Fruit fly (Drosophila melanogaster) whole organism, embryonic: ENCODE measurements around the gene RluA-1.
A peak's percentile ranks its signal among the peaks of the same experiment; 100 is the strongest.

Experiments used
- CG10979 ChIP-seq: fragments of 200-800 bp; sonication (Bioruptor generic); optimal IDR thresholded peaks from 2 replicates; lab custom pipeline; 2018; ENCODE audit warnings: missing biosample characterization, mild to moderate bottlenecking, missing genetic modification characterization, moderate library complexity
- CG11093 ChIP-seq: fragments of 200-800 bp; sonication (Bioruptor generic); IDR thresholded peaks from 3 replicates; pipeline ENCODE4 v1.3.6; 2022; ENCODE audit warnings: missing biosample characterization, missing genetic modification characterization
- CG11695 ChIP-seq: fragments of 200-800 bp; sonication (Bioruptor generic); IDR thresholded peaks from 3 replicates; pipeline ENCODE4 v1.3.6; 2022; ENCODE audit warnings: missing biosample characterization, missing genetic modification characterization
- CG12236 ChIP-seq: fragments of 200-800 bp; sonication (Bioruptor generic); optimal IDR thresholded peaks from 2 replicates; lab custom pipeline; 2016; ENCODE audit warnings: missing biosample characterization, missing genetic modification characterization
- CG12299 ChIP-seq: fragments of 200-800 bp; sonication (Bioruptor generic); optimal IDR thresholded peaks from 2 replicates; lab custom pipeline; 2018; ENCODE audit warnings: missing biosample characterization, mild to moderate bottlenecking, missing genetic modification characterization
- CG12942 ChIP-seq: fragments of 200-800 bp; sonication (Bioruptor generic); optimal IDR thresholded peaks from 3 replicates; lab custom pipeline; 2016; ENCODE audit warnings: missing biosample characterization, missing genetic modification characterization
- CG13287 ChIP-seq: fragments of 200-800 bp; sonication (Bioruptor generic); IDR thresholded peaks from 2 replicates; pipeline ENCODE4 v1.3.6; 2022; ENCODE audit warnings: missing biosample characterization, missing genetic modification characterization; ENCODE audit not compliant: partially characterized antibody
- CG14667 ChIP-seq: fragments of 200-800 bp; sonication (Bioruptor generic); IDR thresholded peaks from 2 replicates; pipeline ENCODE4 v1.3.6; 2022; ENCODE audit warnings: missing biosample characterization, missing genetic modification characterization
- CG15269 ChIP-seq: fragments of 200-800 bp; sonication (Bioruptor generic); optimal IDR thresholded peaks from 2 replicates; lab custom pipeline; 2018; ENCODE audit warnings: missing biosample characterization, mild to moderate bottlenecking, missing genetic modification characterization, moderate library complexity
- CG16863 ChIP-seq: fragments of 200-800 bp; sonication (Bioruptor generic); optimal IDR thresholded peaks from 3 replicates; lab custom pipeline; 2016; ENCODE audit warnings: missing biosample characterization, missing genetic modification characterization
- CG1832 ChIP-seq: fragments of 200-800 bp; sonication (Bioruptor generic); optimal IDR thresholded peaks from 2 replicates; lab custom pipeline; 2017; ENCODE audit warnings: missing biosample characterization, mild to moderate bottlenecking, missing genetic modification characterization, inconsistent platforms
- CG30020 ChIP-seq: fragments of 200-800 bp; optimal IDR thresholded peaks from 2 replicates; lab custom pipeline; 2019; ENCODE audit warnings: missing biosample characterization, mild to moderate bottlenecking, missing genetic modification characterization, moderate library complexity
- CG31224 ChIP-seq: fragments of 200-800 bp; sonication (Bioruptor generic); IDR thresholded peaks from 2 replicates; pipeline ENCODE4 v1.3.6; 2022; ENCODE audit warnings: missing biosample characterization, missing genetic modification characterization
- CG34376 ChIP-seq: fragments of 200-800 bp; sonication (Bioruptor generic); optimal IDR thresholded peaks from 2 replicates; lab custom pipeline; 2018; ENCODE audit warnings: missing biosample characterization, mild to moderate bottlenecking, missing genetic modification characterization
- CG43689 ChIP-seq: fragments of 200-800 bp; sonication (Bioruptor generic); IDR thresholded peaks from 2 replicates; pipeline ENCODE4 v1.3.6; 2022; ENCODE audit warnings: missing biosample characterization, missing genetic modification characterization
- CG4404 ChIP-seq: fragments of 200-800 bp; sonication (Bioruptor generic); IDR thresholded peaks from 2 replicates; pipeline ENCODE4 v1.3.6; 2022; ENCODE audit warnings: missing biosample characterization, missing genetic modification characterization
- CG5245 ChIP-seq: fragments of 200-800 bp; sonication (Bioruptor generic); optimal IDR thresholded peaks from 3 replicates; lab custom pipeline; 2016; ENCODE audit warnings: missing biosample characterization, missing genetic modification characterization
- CG7556 ChIP-seq: fragments of 200-800 bp; sonication (Bioruptor generic); optimal IDR thresholded peaks from 2 replicates; lab custom pipeline; 2017; ENCODE audit warnings: missing biosample characterization, mild to moderate bottlenecking, missing genetic modification characterization
- CG7745 ChIP-seq: fragments of 200-800 bp; sonication (Bioruptor generic); optimal IDR thresholded peaks from 2 replicates; lab custom pipeline; 2018; ENCODE audit warnings: missing biosample characterization, mild to moderate bottlenecking, missing genetic modification characterization, moderate library complexity
- CG9437 ChIP-seq: fragments of 200-800 bp; sonication (Bioruptor generic); optimal IDR thresholded peaks from 2 replicates; lab custom pipeline; 2018; ENCODE audit warnings: missing biosample characterization, mild to moderate bottlenecking, missing genetic modification characterization
- CTCF ChIP-seq: fragments of 200-800 bp; sonication (Bioruptor generic); optimal IDR thresholded peaks from 2 replicates; lab custom pipeline; 2017; ENCODE audit warnings: missing biosample characterization, mild to moderate bottlenecking, missing genetic modification characterization, moderate library complexity
- D19A ChIP-seq: fragments of 200-800 bp; optimal IDR thresholded peaks from 3 replicates; lab custom pipeline; 2019; ENCODE audit warnings: missing biosample characterization, mild to moderate bottlenecking, missing genetic modification characterization, moderate library complexity
- Deaf1 ChIP-seq: fragments of 200-800 bp; optimal IDR thresholded peaks from 3 replicates; lab custom pipeline; 2019; ENCODE audit warnings: missing biosample characterization, mild to moderate bottlenecking, missing genetic modification characterization, moderate library complexity
- Drgx ChIP-seq: fragments of 200-800 bp; sonication (Bioruptor generic); IDR thresholded peaks from 2 replicates; pipeline ENCODE4 v1.3.6; 2022; ENCODE audit warnings: missing biosample characterization, missing genetic modification characterization
- Elba2 ChIP-seq: fragments of 200-800 bp; sonication (Bioruptor generic); optimal IDR thresholded peaks from 3 replicates; lab custom pipeline; 2016; ENCODE audit warnings: missing biosample characterization, missing genetic modification characterization
- GATAe ChIP-seq: fragments of 200-800 bp; sonication (Bioruptor generic); conservative IDR thresholded peaks from 2 replicates; pipeline ENCODE4 v1.3.6; 2022; ENCODE audit warnings: missing biosample characterization, missing genetic modification characterization
- Hr51 ChIP-seq, 2 experiments: fragments of 200-800 bp; sonication (Bioruptor generic); optimal IDR thresholded peaks; 2 replicates in 1 of 2; 3 replicates in 1 of 2; lab custom pipeline; 2016 to 2018; ENCODE audit warnings: missing biosample characterization in 2 of 2, missing genetic modification characterization in 2 of 2, mild to moderate bottlenecking in 1 of 2, moderate library complexity in 1 of 2
- Lpt ChIP-seq: fragments of >200 bp; optimal IDR thresholded peaks from 2 replicates; lab custom pipeline; 2018; ENCODE audit warnings: missing biosample characterization, missing genetic modification characterization
- Med ChIP-seq: fragments of 200-800 bp; sonication (Bioruptor generic); peaks from one replicate; lab custom pipeline; 2016; ENCODE audit warnings: missing biosample characterization, missing genetic modification characterization, mild to moderate bottlenecking, inconsistent platforms, moderate library complexity
- Nf-YB ChIP-seq: fragments of 200-800 bp; sonication (Bioruptor generic); optimal IDR thresholded peaks from 3 replicates; lab custom pipeline; 2019; ENCODE audit warnings: missing biosample characterization, mild to moderate bottlenecking, missing genetic modification characterization, moderate library complexity
- Poxn ChIP-seq: fragments of 200-800 bp; sonication (Bioruptor generic); IDR thresholded peaks from 2 replicates; pipeline ENCODE4 v1.3.6; 2022; ENCODE audit warnings: missing biosample characterization, missing genetic modification characterization
- Taf1 ChIP-seq: fragments of 200-800 bp; sonication (Bioruptor generic); IDR thresholded peaks from 2 replicates; pipeline ENCODE4 v1.3.6; 2022; ENCODE audit warnings: missing biosample characterization, missing genetic modification characterization
- YL-1 ChIP-seq: fragments of 200-800 bp; sonication (Bioruptor generic); optimal IDR thresholded peaks from 3 replicates; lab custom pipeline; 2017; ENCODE audit warnings: missing biosample characterization, mild to moderate bottlenecking, missing genetic modification characterization
- bbx ChIP-seq: fragments of 200-800 bp; sonication (Bioruptor generic); IDR thresholded peaks from 2 replicates; pipeline ENCODE4 v1.3.6; 2022; ENCODE audit warnings: missing biosample characterization, missing genetic modification characterization; ENCODE audit not compliant: partially characterized antibody
- chn ChIP-seq: fragments of 200-800 bp; sonication (Bioruptor generic); optimal IDR thresholded peaks from 2 replicates; lab custom pipeline; 2016; ENCODE audit warnings: missing biosample characterization, missing genetic modification characterization
- dmrt99B ChIP-seq: fragments of 200-800 bp; sonication (Bioruptor generic); optimal IDR thresholded peaks from 2 replicates; lab custom pipeline; 2018; ENCODE audit warnings: missing biosample characterization, mild to moderate bottlenecking, missing genetic modification characterization, moderate library complexity
- gcm2 ChIP-seq: fragments of 200-800 bp; sonication (Bioruptor generic); optimal IDR thresholded peaks from 2 replicates; lab custom pipeline; 2016; ENCODE audit warnings: missing biosample characterization, missing genetic modification characterization
- gsb-n ChIP-seq: fragments of 200-800 bp; sonication (Bioruptor generic); optimal IDR thresholded peaks from 3 replicates; lab custom pipeline; 2018; ENCODE audit warnings: missing biosample characterization, mild to moderate bottlenecking, missing genetic modification characterization
- jigr1 ChIP-seq: fragments of 200-800 bp; sonication (Bioruptor generic); IDR thresholded peaks from 3 replicates; pipeline ENCODE4 v1.3.6; 2022; ENCODE audit warnings: missing biosample characterization, missing genetic modification characterization
- lbe ChIP-seq: fragments of 200-800 bp; sonication (Bioruptor generic); optimal IDR thresholded peaks from 2 replicates; lab custom pipeline; 2016; ENCODE audit warnings: missing biosample characterization, mild to moderate bottlenecking, missing genetic modification characterization
- lilli ChIP-seq: fragments of 200-800 bp; sonication (Bioruptor generic); optimal IDR thresholded peaks from 3 replicates; lab custom pipeline; 2016; ENCODE audit warnings: missing biosample characterization, missing genetic modification characterization
- nau ChIP-seq: fragments of 200-800 bp; sonication (Bioruptor generic); optimal IDR thresholded peaks from 3 replicates; lab custom pipeline; 2017; ENCODE audit warnings: missing biosample characterization, mild to moderate bottlenecking, missing genetic modification characterization, missing genetic modification reagents
- nom ChIP-seq: fragments of 200-800 bp; sonication (Bioruptor generic); optimal IDR thresholded peaks from 2 replicates; lab custom pipeline; 2017; ENCODE audit warnings: missing biosample characterization, missing genetic modification characterization, mild to moderate bottlenecking, moderate library complexity, missing genetic modification reagents
- pfk ChIP-seq: fragments of 200-800 bp; sonication (Bioruptor generic); optimal IDR thresholded peaks from 2 replicates; lab custom pipeline; 2018; ENCODE audit warnings: missing biosample characterization, mild to moderate bottlenecking, missing genetic modification characterization, moderate library complexity
- ro ChIP-seq: fragments of 200-800 bp; sonication (Bioruptor generic); IDR thresholded peaks from 2 replicates; pipeline ENCODE4 v1.3.6; 2022; ENCODE audit warnings: missing biosample characterization, missing genetic modification characterization
- scrt ChIP-seq: fragments of 200-800 bp; sonication (Bioruptor generic); optimal IDR thresholded peaks from 2 replicates; lab custom pipeline; 2018; ENCODE audit warnings: missing biosample characterization, mild to moderate bottlenecking, missing genetic modification characterization, moderate library complexity
- seq ChIP-seq: fragments of 200-800 bp; sonication (Bioruptor generic); IDR thresholded peaks from 2 replicates; pipeline ENCODE4 v1.3.6; 2022; ENCODE audit warnings: missing biosample characterization, missing genetic modification characterization
- sima ChIP-seq: fragments of 200-800 bp; sonication (Bioruptor generic); optimal IDR thresholded peaks from 2 replicates; lab custom pipeline; 2016; ENCODE audit warnings: missing biosample characterization, missing genetic modification characterization
- tio ChIP-seq: fragments of 200-800 bp; sonication (Bioruptor generic); optimal IDR thresholded peaks from 2 replicates; lab custom pipeline; 2017; ENCODE audit warnings: missing biosample characterization, missing genetic modification characterization, inconsistent platforms
- zen2 ChIP-seq: fragments of 200-800 bp; sonication (Bioruptor generic); IDR thresholded peaks from 3 replicates; pipeline ENCODE4 v1.3.6; 2022; ENCODE audit warnings: missing biosample characterization, missing genetic modification characterization; ENCODE audit not compliant: partially characterized antibody

The RluA-1 gene

DNA sequence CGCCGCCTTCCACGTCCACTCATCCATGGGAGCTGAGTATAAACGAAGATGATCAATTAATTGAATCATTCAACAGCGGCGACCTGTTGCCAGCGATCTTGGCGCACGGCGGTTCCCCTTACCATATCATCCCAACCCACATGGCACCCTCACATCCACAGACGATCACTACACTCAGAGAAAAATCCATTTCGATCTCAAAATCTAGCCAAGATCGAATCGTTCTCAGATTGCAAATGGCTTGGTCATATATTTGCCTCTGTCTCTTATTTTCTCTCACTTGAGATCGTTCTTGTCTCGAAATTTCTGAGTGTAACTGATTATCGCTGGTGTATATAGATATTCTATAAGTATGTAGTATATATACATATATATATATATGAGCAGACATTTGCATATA is 5.8 kb downstream of the RluA-1 start (continued):
- TF ChIP-seq CG12942 (GFP tag; lab: Kevin White, UChicago): peak; percentile 12

DNA sequence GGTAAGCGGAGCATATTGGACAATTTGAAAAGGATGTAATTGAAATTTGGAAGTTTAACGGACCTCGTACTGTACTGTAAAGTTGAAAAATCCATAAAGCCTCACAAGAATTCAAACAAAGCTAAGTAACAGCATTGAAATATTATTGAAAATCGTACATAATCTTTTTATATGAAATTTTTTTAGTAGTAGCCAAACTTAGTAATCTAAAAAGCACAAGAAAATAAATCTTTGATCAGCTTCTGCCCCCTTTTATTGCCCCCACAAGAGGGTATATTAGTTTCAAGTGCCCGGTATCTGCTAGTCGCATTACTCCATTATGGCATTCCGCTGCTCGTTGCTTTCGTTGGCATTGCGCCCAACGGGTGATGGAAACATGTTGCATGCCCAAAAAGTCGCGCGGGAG is 7.3 kb downstream of the RluA-1 start:
- no peak for TF ChIP-seq CG12236 (GFP tag; lab: Kevin White, UChicago)
- peak; percentile 80 for TF ChIP-seq dmrt99B (tag; lab: Kevin White, UChicago)
- no peak for TF ChIP-seq Elba2 (GFP tag; lab: Kevin White, UChicago)
- peak; percentile 84 for TF ChIP-seq Med
- peak; percentile 63; the same call in 1 of the 3 replicates for TF ChIP-seq CG11093 (GFP tag; lab: Robert Waterston, UW)
- no peak for TF ChIP-seq CG13287 (GFP tag; lab: Robert Waterston, UW)
- TF ChIP-seq CG30020 (tag; lab: Kevin White, UChicago): no peak
- no peak for TF ChIP-seq CG34376 (GFP tag; lab: Kevin White, UChicago)
- TF ChIP-seq gsb-n: peak; percentile 6
- no peak for TF ChIP-seq seq
- TF ChIP-seq scrt (GFP tag; lab: Kevin White, UChicago): no peak
- peak; percentile 74 for TF ChIP-seq tio
- no peak for TF ChIP-seq CG1832 (GFP tag; lab: Kevin White, UChicago)
- no peak for TF ChIP-seq gcm2 (GFP tag; lab: Kevin White, UChicago)
- TF ChIP-seq GATAe: no peak
- no peak for TF ChIP-seq pfk (GFP tag; lab: Kevin White, UChicago)
- no peak for TF ChIP-seq YL-1 (GFP tag; lab: Kevin White, UChicago)
- no peak for TF ChIP-seq CG12299 (tag; lab: Kevin White, UChicago)
- TF ChIP-seq nau (GFP tag; lab: Kevin White, UChicago): peak; percentile 57
- TF ChIP-seq jigr1: 0 out of 3 replicates have a peak, but pooled peaks have one; percentile 46
- TF ChIP-seq Taf1 (GFP tag; lab: Robert Waterston, UW): no peak
- TF ChIP-seq CG9437 (GFP tag; lab: Kevin White, UChicago): peak; percentile 72
- no peak for TF ChIP-seq CG43689 (GFP tag; lab: Robert Waterston, UW)
- no peak for TF ChIP-seq bbx (GFP tag; lab: Robert Waterston, UW)
- no peak for TF ChIP-seq zen2
- no peak for TF ChIP-seq lbe (GFP tag; lab: Kevin White, UChicago)
- TF ChIP-seq nom (GFP tag; lab: Kevin White, UChicago): no peak
- peak; percentile 54; the same call in 2 of the 3 replicates for TF ChIP-seq CG11695 (GFP tag; lab: Robert Waterston, UW)
- TF ChIP-seq Deaf1: no peak
- no peak for TF ChIP-seq ro (GFP tag; lab: Robert Waterston, UW)
- no peak for TF ChIP-seq CG31224 (GFP tag; lab: Robert Waterston, UW)
- no peak for TF ChIP-seq CG7745
- peak; percentile 17 for TF ChIP-seq CTCF
- peak; percentile 64 for TF ChIP-seq D19A (tag; lab: Kevin White, UChicago)
- TF ChIP-seq Hr51 (GFP tag; optimal IDR thresholded peaks at IDR 0.05; lab: Kevin White, UChicago): no peak
- peak; percentile 32 for TF ChIP-seq Nf-YB
- peak; percentile 80 for TF ChIP-seq CG10979
- TF ChIP-seq Lpt (GFP tag; lab: Kevin White, UChicago): no peak
- 0 out of 2 replicates have a peak, but pooled peaks have one; percentile 12 for TF ChIP-seq Drgx
- TF ChIP-seq Poxn (GFP tag; lab: Robert Waterston, UW): no peak
- peak; percentile 57 for TF ChIP-seq CG16863
- TF ChIP-seq sima (GFP tag; lab: Kevin White, UChicago): no peak
- no peak for TF ChIP-seq CG14667 (GFP tag; lab: Robert Waterston, UW)
- TF ChIP-seq chn: peak; percentile 42
- no peak for TF ChIP-seq CG15269
- TF ChIP-seq lilli: peak; percentile 35
- peak; percentile 69 for TF ChIP-seq CG7556 (GFP tag; lab: Kevin White, UChicago)
- peak; percentile 62 for TF ChIP-seq CG5245 (GFP tag; lab: Kevin White, UChicago)
- peak; percentile 58; the same call in 1 of the 2 replicates for TF ChIP-seq CG4404 (GFP tag; lab: Robert Waterston, UW)
